Worm (Caenorhabditis elegans) whole organism, L4 larva: ENCODE measurements around the gene C55A6.12.
A peak's percentile ranks its signal among the peaks of the same experiment; 100 is the strongest.

Experiments
- D1046.2 ChIP-seq: fragments of 200-800 bp; sonication (Bioruptor generic); IDR thresholded peaks from 2 replicates; pipeline ENCODE4 v1.3.6; 2022; ENCODE audit warnings: missing genetic modification characterization, missing compliant biosample characterization
- F49E8.2 ChIP-seq: sonication (generic microtip); optimal IDR thresholded peaks from 2 replicates; lab custom pipeline; 2016; ENCODE audit warnings: missing compliant biosample characterization, mild to moderate bottlenecking, missing genetic modification characterization, borderline replicate concordance
- R02D3.7 ChIP-seq: fragments of 150-350 bp; sonication (generic microtip); optimal IDR thresholded peaks from 3 replicates; lab custom pipeline; 2014; ENCODE audit warnings: missing biosample characterization, missing genetic modification characterization
- T26A8.4 ChIP-seq: fragments of 200-800 bp; sonication (Bioruptor generic); IDR thresholded peaks from 2 replicates; pipeline ENCODE4 v1.3.6; 2022; ENCODE audit warnings: missing genetic modification characterization, missing compliant biosample characterization
- Y105C5A.15 ChIP-seq: fragments of 200-800 bp; sonication (Bioruptor generic); IDR thresholded peaks from 2 replicates; pipeline ENCODE4 v1.3.6; 2022; ENCODE audit warnings: missing genetic modification characterization, missing compliant biosample characterization
- Y75B8A.6 ChIP-seq: fragments of 200-800 bp; sonication (Bioruptor generic); IDR thresholded peaks from 2 replicates; pipeline ENCODE4 v1.3.6; 2022; ENCODE audit warnings: missing genetic modification reagents, missing genetic modification characterization, missing compliant biosample characterization
- ZK337.2 ChIP-seq: fragments of 200-800 bp; sonication (Bioruptor generic); IDR thresholded peaks from 2 replicates; pipeline ENCODE4 v1.3.6; 2022; ENCODE audit warnings: missing genetic modification reagents, missing genetic modification characterization, missing compliant biosample characterization
- aha-1 ChIP-seq: fragments of 150-350 bp; peaks from one replicate; lab custom pipeline; 2014; ENCODE audit warnings: missing biosample characterization, missing genetic modification characterization
- ama-1 ChIP-seq: fragments of 150-350 bp; optimal IDR thresholded peaks from 2 replicates; lab custom pipeline; 2014; ENCODE audit warnings: inconsistent platforms, mixed read lengths
- arid-1 ChIP-seq: fragments of 200-800 bp; sonication (Bioruptor generic); conservative IDR thresholded peaks from 2 replicates; pipeline ENCODE4 v1.3.6; 2022; ENCODE audit warnings: missing genetic modification reagents, missing genetic modification characterization, missing compliant biosample characterization
- ceh-20 ChIP-seq: fragments of 200-800 bp; sonication (Bioruptor generic); IDR thresholded peaks from 2 replicates; pipeline ENCODE4 v1.3.6; 2022; ENCODE audit warnings: missing genetic modification reagents, missing genetic modification characterization, missing compliant biosample characterization
- cey-2 ChIP-seq: sonication (generic microtip); optimal IDR thresholded peaks from 3 replicates; lab custom pipeline; 2017; ENCODE audit warnings: missing genetic modification characterization, mild to moderate bottlenecking, missing compliant biosample characterization, antibody characterized with exemption, borderline replicate concordance; ENCODE audit not compliant: insufficient read depth
- ctbp-1 ChIP-seq: fragments of 200-800 bp; sonication (Bioruptor generic); IDR thresholded peaks from 2 replicates; pipeline ENCODE4 v1.3.6; 2022; ENCODE audit warnings: missing genetic modification reagents, missing genetic modification characterization, missing compliant biosample characterization
- daf-12 ChIP-seq: fragments of 150-350 bp; optimal IDR thresholded peaks from 2 replicates; lab custom pipeline; 2014; ENCODE audit warnings: missing biosample characterization, missing genetic modification reagents, missing genetic modification characterization
- dmd-6 ChIP-seq: fragments of 200-800 bp; sonication (Bioruptor generic); IDR thresholded peaks from 2 replicates; pipeline ENCODE4 v1.3.6; 2022; ENCODE audit warnings: missing genetic modification reagents, missing genetic modification characterization, missing compliant biosample characterization
- duxl-1 ChIP-seq: sonication (generic microtip); optimal IDR thresholded peaks from 2 replicates; lab custom pipeline; 2016; ENCODE audit warnings: mild to moderate bottlenecking, missing genetic modification characterization, moderate library complexity, missing compliant biosample characterization; ENCODE audit not compliant: poor library complexity
- egl-43 ChIP-seq: fragments of 200-800 bp; sonication (Bioruptor generic); IDR thresholded peaks from 2 replicates; pipeline ENCODE4 v1.3.6; 2022; ENCODE audit warnings: missing genetic modification reagents, missing genetic modification characterization, missing compliant biosample characterization
- fos-1 ChIP-seq: fragments of 150-350 bp; optimal IDR thresholded peaks from 2 replicates; lab custom pipeline; 2014; ENCODE audit warnings: missing biosample characterization, missing genetic modification characterization
- gei-8 ChIP-seq: fragments of 200-800 bp; sonication (Bioruptor generic); optimal IDR thresholded peaks from 2 replicates; lab custom pipeline; 2018; ENCODE audit warnings: mild to moderate bottlenecking, missing genetic modification characterization, missing compliant biosample characterization
- hif-1 ChIP-seq, 2 experiments: sonication (generic microtip); optimal IDR thresholded peaks; 2 replicates each; lab custom pipeline; 2016 to 2017; ENCODE audit warnings: missing compliant biosample characterization in 2 of 2, missing genetic modification characterization in 2 of 2, missing genetic modification reagents in 2 of 2, missing genotype in 2 of 2, mild to moderate bottlenecking in 1 of 2
- hlh-30 ChIP-seq: sonication (generic microtip); optimal IDR thresholded peaks from 2 replicates; lab custom pipeline; 2017; ENCODE audit warnings: antibody characterized with exemption, mild to moderate bottlenecking, missing genetic modification characterization, missing compliant biosample characterization; ENCODE audit not compliant: insufficient read depth
- hmg-1.1 ChIP-seq: fragments of 200-800 bp; sonication (Bioruptor generic); IDR thresholded peaks from 2 replicates; pipeline ENCODE4 v1.3.6; 2022; ENCODE audit warnings: missing genetic modification reagents, missing genetic modification characterization, missing compliant biosample characterization
- jun-1 ChIP-seq: fragments of 150-350 bp; optimal IDR thresholded peaks from 2 replicates; lab custom pipeline; 2014; ENCODE audit warnings: missing biosample characterization, missing genetic modification reagents, missing genetic modification characterization
- lim-7 ChIP-seq: fragments of 200-800 bp; sonication (Bioruptor generic); IDR thresholded peaks from 2 replicates; pipeline ENCODE4 v1.3.6; 2022; ENCODE audit warnings: missing genetic modification characterization, missing compliant biosample characterization
- lin-29 ChIP-seq: fragments of 200-800 bp; sonication (Bioruptor generic); IDR thresholded peaks from 2 replicates; pipeline ENCODE4 v1.3.6; 2022; ENCODE audit warnings: missing genetic modification reagents, missing genetic modification characterization, missing compliant biosample characterization
- lin-38 ChIP-seq: fragments of 200-800 bp; sonication (Bioruptor generic); IDR thresholded peaks from 2 replicates; pipeline ENCODE4 v1.3.6; 2022; ENCODE audit warnings: missing genetic modification reagents, missing genetic modification characterization, missing compliant biosample characterization
- madf-5 ChIP-seq, 2 experiments: fragments of 200-800 bp; sonication (Bioruptor generic); IDR thresholded peaks; 2 replicates each; pipeline ENCODE4 v1.3.6; 2022; ENCODE audit warnings: missing compliant biosample characterization in 2 of 2, missing genetic modification characterization in 2 of 2
- mdl-1 ChIP-seq, 2 experiments: fragments of 150-350 bp in 1 of 2; sonication (generic microtip) in 1 of 2; optimal IDR thresholded peaks; 2 replicates each; lab custom pipeline; 2014 to 2017; ENCODE audit warnings: missing biosample characterization in 2 of 2, missing genetic modification characterization in 2 of 2
- nhr-11 ChIP-seq: fragments of 150-350 bp; optimal IDR thresholded peaks from 2 replicates; lab custom pipeline; 2014; ENCODE audit warnings: missing biosample characterization, missing genetic modification characterization
- nhr-237 ChIP-seq: sonication (generic microtip); optimal IDR thresholded peaks from 2 replicates; lab custom pipeline; 2017; ENCODE audit warnings: missing biosample characterization, missing genetic modification characterization
- nhr-25 ChIP-seq: sonication (generic microtip); optimal IDR thresholded peaks from 2 replicates; lab custom pipeline; 2017; ENCODE audit warnings: missing genetic modification characterization, mild to moderate bottlenecking, missing compliant biosample characterization, antibody characterized with exemption, moderate library complexity, borderline replicate concordance; ENCODE audit not compliant: insufficient read depth
- nhr-42 ChIP-seq: fragments of 200-800 bp; sonication (Bioruptor generic); IDR thresholded peaks from 2 replicates; pipeline ENCODE4 v1.3.6; 2022; ENCODE audit warnings: missing genetic modification characterization, missing compliant biosample characterization
- nhr-48 ChIP-seq: sonication (generic microtip); optimal IDR thresholded peaks from 2 replicates; lab custom pipeline; 2016; ENCODE audit warnings: mild to moderate bottlenecking, missing genetic modification characterization, missing compliant biosample characterization
- nhr-77 ChIP-seq: fragments of 150-350 bp; optimal IDR thresholded peaks from 2 replicates; lab custom pipeline; 2014; ENCODE audit warnings: missing biosample characterization, missing genetic modification characterization
- pha-4 ChIP-seq, 2 experiments: fragments of 150-350 bp in 1 of 2; fragments of 200-800 bp in 1 of 2; sonication (Bioruptor generic) in 1 of 2; IDR thresholded peaks in 1 of 2; optimal IDR thresholded peaks in 1 of 2; 2 replicates each; pipeline versions ENCODE4 v1.3.6 to Lab custom; 2014 to 2022; ENCODE audit warnings: missing genetic modification characterization in 2 of 2, missing genetic modification reagents in 2 of 2, missing biosample characterization in 1 of 2, missing compliant biosample characterization in 1 of 2
- php-3 ChIP-seq: fragments of 200-800 bp; sonication (Bioruptor generic); IDR thresholded peaks from 2 replicates; pipeline ENCODE4 v1.3.6; 2022; ENCODE audit warnings: missing genetic modification reagents, missing genetic modification characterization, missing compliant biosample characterization
- rbr-2 ChIP-seq: sonication (generic microtip); optimal IDR thresholded peaks from 2 replicates; lab custom pipeline; 2016; ENCODE audit warnings: missing genotype, missing genetic modification characterization, missing compliant biosample characterization
- set-16 ChIP-seq: fragments of 200-800 bp; sonication (Bioruptor generic); IDR thresholded peaks from 2 replicates; pipeline ENCODE4 v1.3.6; 2022; ENCODE audit warnings: missing genetic modification reagents, missing genetic modification characterization, missing compliant biosample characterization
- spr-1 ChIP-seq: sonication (generic microtip); optimal IDR thresholded peaks from 2 replicates; lab custom pipeline; 2016; ENCODE audit warnings: mild to moderate bottlenecking, missing genetic modification characterization, missing compliant biosample characterization
- spr-3 ChIP-seq: fragments of 200-800 bp; sonication (Bioruptor generic); optimal IDR thresholded peaks from 2 replicates; lab custom pipeline; 2018; ENCODE audit warnings: mild to moderate bottlenecking, missing genetic modification characterization, missing compliant biosample characterization
- tag-97 ChIP-seq: fragments of 200-800 bp; sonication (Bioruptor generic); IDR thresholded peaks from 2 replicates; pipeline ENCODE4 v1.3.6; 2022; ENCODE audit warnings: missing genetic modification characterization, missing compliant biosample characterization
- unc-62 ChIP-seq, 3 experiments: fragments of 150-350 bp in 1 of 3; sonication (generic microtip); optimal IDR thresholded peaks in 2 of 3; peaks in 1 of 3; 1 replicate in 1 of 3; 2 replicates in 2 of 3; lab custom pipeline; 2014 to 2017; ENCODE audit warnings: missing biosample characterization in 3 of 3, missing genetic modification characterization in 3 of 3, missing genetic modification reagents in 3 of 3, missing genotype in 1 of 3

C55A6.12 gene

DNA sequence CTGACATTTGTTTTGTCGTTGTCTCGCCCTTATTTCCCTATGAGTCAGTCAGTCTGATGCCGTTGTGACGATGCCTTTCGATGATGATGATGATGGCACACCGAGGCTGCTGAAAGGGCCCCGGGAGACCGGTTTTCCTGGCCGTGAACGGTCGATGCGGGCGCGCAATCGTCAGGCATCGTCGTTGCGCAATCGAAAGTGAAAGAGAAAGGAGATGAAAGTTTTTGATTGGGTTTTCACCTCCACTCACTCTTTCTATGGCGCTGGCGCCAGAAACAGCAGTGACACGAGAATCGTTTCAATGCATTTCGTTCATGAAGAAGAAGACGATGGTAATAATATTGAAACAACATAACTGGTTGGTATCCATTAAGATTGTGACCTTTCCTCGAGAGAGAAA lies 30.0 kb upstream of the C55A6.12 start (continued):
- TF ChIP-seq F49E8.2 (tag; lab: Kevin White, UChicago) (no peak), daf-12 (tag; lab: Kevin White, UChicago) (no peak), unc-62 (GFP tag; optimal IDR thresholded peaks at IDR 0.05 in 1 of 2; lab: Kevin White, UChicago) (peak in 1 of 2 experiments; percentile 62), unc-62 (tag; optimal IDR thresholded peaks at IDR 0.05; lab: Kevin White, UChicago) (no peak), duxl-1 (tag; lab: Kevin White, UChicago) (no peak), hlh-30 (tag; lab: Kevin White, UChicago) (peak; percentile 36), rbr-2 (tag; lab: Kevin White, UChicago) (peak; percentile 18), hmg-1.1 (peak; percentile 34; the same call in 1 of the 2 replicates), tag-97 (GFP tag; lab: Robert Waterston, UW) (no peak), madf-5 (GFP tag; IDR thresholded peaks at IDR 0.05; lab: Robert Waterston, UW) (peak; percentile 57 to 69; a peak in 3 of 4 replicates), lim-7 (GFP tag; lab: Robert Waterston, UW) (peak; percentile 42; the same call in 1 of the 2 replicates), nhr-42 (GFP tag; lab: Robert Waterston, UW) (no peak), D1046.2 (no peak), arid-1 (0 out of 2 replicates have a peak, but pooled peaks have one; percentile 18), egl-43 (peak; percentile 72; the same call in 1 of the 2 replicates), mdl-1 (tag; optimal IDR thresholded peaks at IDR 0.05; lab: Kevin White, UChicago) (peak in 1 of 2 experiments; percentile 70), lin-29 (GFP tag; lab: Robert Waterston, UW) (0 out of 2 replicates have a peak, but pooled peaks have one; percentile 25), dmd-6 (GFP tag; lab: Robert Waterston, UW) (no peak), fos-1 (tag; lab: Kevin White, UChicago) (no peak), T26A8.4 (GFP tag; lab: Robert Waterston, UW) (0 out of 2 replicates have a peak, but pooled peaks have one; percentile 33)

DNA sequence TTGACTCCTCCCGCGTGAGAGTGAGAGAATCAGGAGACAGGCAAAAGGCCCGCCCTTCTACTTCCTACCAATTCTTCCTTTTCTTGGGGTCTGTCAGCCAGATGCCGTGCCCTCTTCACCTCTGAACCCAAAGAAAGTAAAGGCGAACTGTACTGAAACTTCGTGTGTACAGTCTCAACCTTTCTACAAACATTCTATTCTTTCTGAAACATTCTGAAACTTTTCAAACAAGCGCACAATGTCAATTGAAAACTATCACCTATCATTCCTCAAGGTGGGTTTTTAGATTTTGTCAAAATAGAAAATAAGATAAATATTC lies 29.6 kb upstream of the C55A6.12 start:
- TF ChIP-seq unc-62 (GFP tag; optimal IDR thresholded peaks at IDR 0.05 in 1 of 2; lab: Kevin White, UChicago), result peak in 1 of 2 experiments; percentile 93
- TF ChIP-seq unc-62 (tag; optimal IDR thresholded peaks at IDR 0.05; lab: Kevin White, UChicago), result no peak
- 0 out of 2 replicates have a peak, but pooled peaks have one; percentile 10 for TF ChIP-seq ctbp-1 (GFP tag; lab: Robert Waterston, UW)
- 0 out of 2 replicates have a peak, but pooled peaks have one; percentile 4 for TF ChIP-seq dmd-6 (GFP tag; lab: Robert Waterston, UW)
- TF ChIP-seq Y105C5A.15 (GFP tag; lab: Robert Waterston, UW), result no peak
- peak; percentile 24 for TF ChIP-seq aha-1 (tag; lab: Kevin White, UChicago)
- TF ChIP-seq ama-1, result peak; percentile 11
- no peak for TF ChIP-seq nhr-11 (tag; lab: Kevin White, UChicago)

DNA sequence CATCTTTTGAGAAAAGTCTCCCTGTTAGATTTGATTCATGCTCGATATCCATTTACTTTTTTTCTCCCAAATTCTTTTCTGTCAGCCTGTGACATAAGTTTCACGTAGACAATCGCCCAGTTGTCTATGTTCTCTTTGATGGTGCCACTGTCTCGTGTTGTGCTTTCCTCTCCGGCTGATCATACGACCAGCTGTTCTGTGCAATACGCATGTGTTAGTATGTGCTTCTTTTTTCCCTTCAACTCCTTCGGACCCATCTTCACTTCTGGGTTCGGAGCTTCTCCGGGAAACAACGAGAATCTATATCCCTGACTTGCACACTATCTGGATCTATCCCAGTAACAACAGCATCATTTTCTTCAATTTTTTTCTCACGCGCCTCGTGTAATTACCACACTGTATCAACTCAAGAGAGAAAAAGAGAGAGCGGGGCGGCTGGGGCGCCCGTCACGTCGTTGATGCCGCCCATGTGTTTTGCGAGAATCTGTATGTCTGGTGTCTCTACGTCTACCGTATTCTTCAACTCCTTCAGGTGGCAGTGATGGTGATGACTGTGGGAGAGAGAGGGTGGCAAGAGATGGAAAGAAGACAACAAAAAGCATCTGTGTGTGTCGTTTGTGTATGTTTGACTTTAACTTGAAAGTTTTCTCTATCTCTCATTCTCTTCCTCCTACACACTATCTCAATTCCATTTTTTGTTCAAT lies 29.1 kb upstream of the C55A6.12 start:
- 0 out of 2 replicates have a peak, but pooled peaks have one; percentile 29 for TF ChIP-seq lin-29 (GFP tag; lab: Robert Waterston, UW)
- TF ChIP-seq hlh-30 (tag; lab: Kevin White, UChicago), result peak; percentile 89
- peak in 1 of 2 experiments; percentile 71 for TF ChIP-seq hif-1 (tag; optimal IDR thresholded peaks at IDR 0.05; lab: Kevin White, UChicago)
- TF ChIP-seq ZK337.2 (GFP tag; lab: Robert Waterston, UW), result no peak
- 0 out of 2 replicates have a peak, but pooled peaks have one; percentile 45 for TF ChIP-seq php-3
- TF ChIP-seq duxl-1 (tag; lab: Kevin White, UChicago), result no peak
- TF ChIP-seq R02D3.7 (tag; lab: Kevin White, UChicago), result no peak
- peak; percentile 42 for TF ChIP-seq spr-1
- TF ChIP-seq nhr-77 (tag; lab: Kevin White, UChicago), result peak; percentile 40
- peak; percentile 61 for TF ChIP-seq jun-1
- peak; percentile 59; the same call in 1 of the 2 replicates for TF ChIP-seq ceh-20 (GFP tag; lab: Robert Waterston, UW)
- TF ChIP-seq spr-3 (GFP tag; lab: Kevin White, UChicago), result no peak
- peak; percentile 89 for TF ChIP-seq nhr-48 (tag; lab: Kevin White, UChicago)
- TF ChIP-seq daf-12 (tag; lab: Kevin White, UChicago), result no peak
- TF ChIP-seq lin-38 (GFP tag; lab: Robert Waterston, UW), result peak; percentile 48
- no peak for TF ChIP-seq Y75B8A.6 (GFP tag; lab: Robert Waterston, UW)
- peak; percentile 80 for TF ChIP-seq nhr-25 (tag; lab: Kevin White, UChicago)
- TF ChIP-seq pha-4 (GFP tag; IDR thresholded peaks at IDR 0.05; lab: Robert Waterston, UW), result peak; percentile 59; the same call in 1 of the 2 replicates
- peak; percentile 46 for TF ChIP-seq pha-4 (tag; optimal IDR thresholded peaks at IDR 0.05; lab: Kevin White, UChicago)
- TF ChIP-seq nhr-237 (tag; lab: Kevin White, UChicago), result no peak
- TF ChIP-seq cey-2 (tag; lab: Kevin White, UChicago), result peak; percentile 4
- peak; percentile 88 for TF ChIP-seq aha-1 (tag; lab: Kevin White, UChicago)
- peak; percentile 73 for TF ChIP-seq gei-8 (GFP tag; lab: Kevin White, UChicago)
- TF ChIP-seq set-16 (GFP tag; lab: Robert Waterston, UW), result peak; percentile 59; the same call in 1 of the 2 replicates
